Worm (Caenorhabditis elegans) whole organism, L1 larva: Measurements from ENCODE around the gene F21D5.3.

Experiments used
- alr-1 ChIP-seq: fragments of 200-800 bp; sonication (Bioruptor generic); optimal IDR thresholded peaks from 2 replicates; lab custom pipeline; 2018; ENCODE audit warnings: borderline replicate concordance, mild to moderate bottlenecking, missing genetic modification characterization, missing compliant biosample characterization
- mef-2 ChIP-seq: fragments of 150-350 bp; optimal IDR thresholded peaks from 2 replicates; lab custom pipeline; 2014; ENCODE audit warnings: missing biosample characterization, missing genetic modification characterization
- unc-62 ChIP-seq: fragments of 150-350 bp; optimal IDR thresholded peaks from 2 replicates; lab custom pipeline; 2014; ENCODE audit warnings: missing biosample characterization, missing genetic modification reagents, missing genetic modification characterization

DNA sequence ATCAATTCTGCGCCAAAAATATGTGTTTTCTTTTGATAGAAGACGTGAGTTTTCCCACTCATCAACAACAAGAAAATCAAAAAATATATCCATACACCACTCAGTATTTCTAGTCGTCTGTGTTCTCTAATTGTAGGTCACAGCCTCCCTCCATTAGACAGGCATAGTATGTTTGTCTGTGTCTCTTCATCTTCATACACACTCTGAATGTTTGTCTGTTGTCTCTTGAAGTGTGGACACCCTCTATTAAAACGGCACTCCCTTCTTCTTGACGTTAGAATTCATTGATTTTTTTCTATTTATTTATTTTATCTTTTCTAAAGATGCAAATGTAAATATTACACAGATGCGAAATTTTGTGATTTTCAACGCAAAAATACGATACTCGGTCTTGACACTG is 6.7 kb downstream of the F21D5.3 start:
- TF ChIP-seq alr-1 (tag; lab: Kevin White, UChicago) (no peak), mef-2 (tag; lab: Kevin White, UChicago) (no peak), unc-62 (no peak)
